Fruit fly (Drosophila melanogaster) whole organism, embryonic: ENCODE results near the gene Glut1.

Source experiments
- BtbVII ChIP-seq: fragments of 200-800 bp; sonication (Bioruptor generic); optimal IDR thresholded peaks from 3 replicates; lab custom pipeline; 2017; ENCODE audit warnings: missing biosample characterization, mild to moderate bottlenecking, missing genetic modification characterization
- CG10267 ChIP-seq: fragments of 200-800 bp; sonication (Bioruptor generic); optimal IDR thresholded peaks from 2 replicates; lab custom pipeline; 2018; ENCODE audit warnings: missing biosample characterization, mild to moderate bottlenecking, missing genetic modification characterization, moderate library complexity
- CG10979 ChIP-seq: fragments of 200-800 bp; sonication (Bioruptor generic); optimal IDR thresholded peaks from 2 replicates; lab custom pipeline; 2018; ENCODE audit warnings: missing biosample characterization, mild to moderate bottlenecking, missing genetic modification characterization, moderate library complexity
- CG11456 ChIP-seq: fragments of 200-800 bp; sonication (Bioruptor generic); IDR thresholded peaks from 3 replicates; pipeline ENCODE4 v1.3.6; 2022; ENCODE audit warnings: missing biosample characterization, missing genetic modification characterization
- CG11504 ChIP-seq: fragments of 200-800 bp; sonication (Bioruptor generic); optimal IDR thresholded peaks from 3 replicates; lab custom pipeline; 2019; ENCODE audit warnings: missing biosample characterization, mild to moderate bottlenecking, missing genetic modification characterization, moderate library complexity
- CG12155 ChIP-seq: fragments of 200-800 bp; sonication (Bioruptor generic); optimal IDR thresholded peaks from 3 replicates; lab custom pipeline; 2016; ENCODE audit warnings: missing biosample characterization, missing genetic modification characterization
- CG12299 ChIP-seq: fragments of 200-800 bp; sonication (Bioruptor generic); optimal IDR thresholded peaks from 2 replicates; lab custom pipeline; 2018; ENCODE audit warnings: missing biosample characterization, mild to moderate bottlenecking, missing genetic modification characterization
- CG14014 ChIP-seq: fragments of 200-800 bp; sonication (Bioruptor generic); IDR thresholded peaks from 2 replicates; pipeline ENCODE4 v1.3.6; 2022; ENCODE audit warnings: missing biosample characterization, missing genetic modification characterization
- CG1603 ChIP-seq: fragments of 200-800 bp; sonication (Bioruptor generic); optimal IDR thresholded peaks from 2 replicates; lab custom pipeline; 2019; ENCODE audit warnings: missing biosample characterization, mild to moderate bottlenecking, missing genetic modification characterization, moderate library complexity
- CG16779 ChIP-seq: fragments of 200-800 bp; sonication (Bioruptor generic); IDR thresholded peaks from 2 replicates; pipeline ENCODE4 v1.3.6; 2022; ENCODE audit warnings: missing biosample characterization, missing genetic modification characterization
- CG17359 ChIP-seq: fragments of 200-800 bp; sonication (Bioruptor generic); optimal IDR thresholded peaks from 3 replicates; lab custom pipeline; 2018; ENCODE audit warnings: missing biosample characterization, mild to moderate bottlenecking, missing genetic modification characterization, moderate library complexity
- CG17385 ChIP-seq: fragments of 200-800 bp; sonication (Bioruptor generic); optimal IDR thresholded peaks from 3 replicates; lab custom pipeline; 2018; ENCODE audit warnings: missing biosample characterization, mild to moderate bottlenecking, missing genetic modification characterization
- CG18599 ChIP-seq: fragments of 200-800 bp; sonication (Bioruptor generic); optimal IDR thresholded peaks from 3 replicates; lab custom pipeline; 2017; ENCODE audit warnings: missing biosample characterization, missing genetic modification characterization, mild to moderate bottlenecking, moderate library complexity, missing genetic modification reagents
- CG2120 ChIP-seq: fragments of 200-800 bp; sonication (Bioruptor generic); optimal IDR thresholded peaks from 3 replicates; lab custom pipeline; 2016; ENCODE audit warnings: missing biosample characterization, missing genetic modification characterization
- CG30431 ChIP-seq: fragments of 200-800 bp; sonication (Bioruptor generic); optimal IDR thresholded peaks from 2 replicates; lab custom pipeline; 2017; ENCODE audit warnings: missing biosample characterization, missing genetic modification characterization
- CG3407 ChIP-seq: fragments of 200-800 bp; sonication (Bioruptor generic); optimal IDR thresholded peaks from 2 replicates; lab custom pipeline; 2018; ENCODE audit warnings: missing biosample characterization, mild to moderate bottlenecking, missing genetic modification characterization
- CG34422 ChIP-seq: fragments of 200-800 bp; sonication (Bioruptor generic); IDR thresholded peaks from 3 replicates; pipeline ENCODE4 v1.3.6; 2022; ENCODE audit warnings: missing biosample characterization, missing genetic modification characterization
- CG3847 ChIP-seq: fragments of 200-800 bp; sonication (Bioruptor generic); IDR thresholded peaks from 2 replicates; pipeline ENCODE4 v1.3.6; 2022; ENCODE audit warnings: missing biosample characterization, missing genetic modification characterization
- CG7271 ChIP-seq: fragments of 200-800 bp; sonication (Bioruptor generic); optimal IDR thresholded peaks from 2 replicates; lab custom pipeline; 2018; ENCODE audit warnings: missing biosample characterization, mild to moderate bottlenecking, missing genetic modification characterization, moderate library complexity
- CG7928 ChIP-seq: fragments of 200-800 bp; sonication (Bioruptor generic); optimal IDR thresholded peaks from 2 replicates; lab custom pipeline; 2017; ENCODE audit warnings: missing biosample characterization, mild to moderate bottlenecking, missing genetic modification characterization
- CTCF ChIP-seq: fragments of 200-800 bp; sonication (Bioruptor generic); optimal IDR thresholded peaks from 2 replicates; lab custom pipeline; 2017; ENCODE audit warnings: missing biosample characterization, mild to moderate bottlenecking, missing genetic modification characterization, moderate library complexity
- Camta ChIP-seq: fragments of 200-800 bp; sonication (Bioruptor generic); optimal IDR thresholded peaks from 2 replicates; lab custom pipeline; 2016; ENCODE audit warnings: missing biosample characterization, missing genetic modification characterization
- CrebB ChIP-seq: fragments of 200-800 bp; sonication (Bioruptor generic); optimal IDR thresholded peaks from 3 replicates; lab custom pipeline; 2018; ENCODE audit warnings: missing biosample characterization, mild to moderate bottlenecking, missing genetic modification characterization
- Dad ChIP-seq: fragments of 200-800 bp; sonication (Bioruptor generic); optimal IDR thresholded peaks from 3 replicates; lab custom pipeline; 2016; ENCODE audit warnings: missing biosample characterization, missing genetic modification characterization
- Dip3 ChIP-seq: fragments of 200-800 bp; sonication (Bioruptor generic); optimal IDR thresholded peaks from 3 replicates; lab custom pipeline; 2016; ENCODE audit warnings: missing biosample characterization, missing genetic modification characterization
- Doc2 ChIP-seq: fragments of 200-800 bp; sonication (Bioruptor generic); IDR thresholded peaks from 2 replicates; pipeline ENCODE4 v1.3.6; 2022; ENCODE audit warnings: missing biosample characterization, missing genetic modification characterization
- Drgx ChIP-seq: fragments of 200-800 bp; sonication (Bioruptor generic); IDR thresholded peaks from 2 replicates; pipeline ENCODE4 v1.3.6; 2022; ENCODE audit warnings: missing biosample characterization, missing genetic modification characterization
- Hmr ChIP-seq: fragments of 200-800 bp; sonication (Bioruptor generic); optimal IDR thresholded peaks from 3 replicates; lab custom pipeline; 2017; ENCODE audit warnings: mild to moderate bottlenecking, missing biosample characterization, missing genetic modification reagents, missing genetic modification characterization
- Hr51 ChIP-seq, 2 experiments: fragments of 200-800 bp; sonication (Bioruptor generic); optimal IDR thresholded peaks; 2 replicates in 1 of 2; 3 replicates in 1 of 2; lab custom pipeline; 2016 to 2018; ENCODE audit warnings: missing biosample characterization in 2 of 2, missing genetic modification characterization in 2 of 2, mild to moderate bottlenecking in 1 of 2, moderate library complexity in 1 of 2
- Kr ChIP-seq: fragments of 200-800 bp; sonication (Bioruptor generic); optimal IDR thresholded peaks from 2 replicates; lab custom pipeline; 2017; ENCODE audit warnings: missing biosample characterization, mild to moderate bottlenecking, missing genetic modification characterization
- Lim3 ChIP-seq: fragments of 200-800 bp; sonication (Bioruptor generic); IDR thresholded peaks from 2 replicates; pipeline ENCODE4 v1.3.6; 2022; ENCODE audit warnings: missing biosample characterization, missing genetic modification characterization
- NfI ChIP-seq: fragments of 200-800 bp; sonication (Bioruptor generic); optimal IDR thresholded peaks from 3 replicates; lab custom pipeline; 2018; ENCODE audit warnings: missing biosample characterization, mild to moderate bottlenecking, missing genetic modification characterization, moderate library complexity
- Opbp ChIP-seq: fragments of 200-800 bp; sonication (Bioruptor generic); IDR thresholded peaks from 3 replicates; pipeline ENCODE4 v1.3.6; 2022; ENCODE audit warnings: missing biosample characterization, missing genetic modification characterization; ENCODE audit not compliant: partially characterized antibody
- Rfx ChIP-seq: fragments of 200-800 bp; sonication (Bioruptor generic); IDR thresholded peaks from 2 replicates; pipeline ENCODE4 v1.3.6; 2022; ENCODE audit warnings: missing biosample characterization, missing genetic modification characterization
- Ssrp ChIP-seq: fragments of 200-800 bp; sonication (Bioruptor generic); optimal IDR thresholded peaks from 2 replicates; lab custom pipeline; 2018; ENCODE audit warnings: missing biosample characterization, mild to moderate bottlenecking, missing genetic modification characterization, moderate library complexity
- bigmax ChIP-seq: fragments of 200-800 bp; sonication (Bioruptor generic); optimal IDR thresholded peaks from 2 replicates; lab custom pipeline; 2018; ENCODE audit warnings: missing biosample characterization, mild to moderate bottlenecking, missing genetic modification characterization
- cwo ChIP-seq: fragments of 200-800 bp; sonication (Bioruptor generic); optimal IDR thresholded peaks from 3 replicates; lab custom pipeline; 2017; ENCODE audit warnings: missing biosample characterization, missing genetic modification characterization, mild to moderate bottlenecking, moderate library complexity, missing genetic modification reagents
- ewg ChIP-seq: fragments of 200-800 bp; sonication (Bioruptor generic); optimal IDR thresholded peaks from 3 replicates; lab custom pipeline; 2017; ENCODE audit warnings: mild to moderate bottlenecking, missing biosample characterization, missing genetic modification reagents, missing genetic modification characterization
- eyg ChIP-seq: fragments of 200-800 bp; sonication (Bioruptor generic); optimal IDR thresholded peaks from 3 replicates; lab custom pipeline; 2016; ENCODE audit warnings: missing biosample characterization, missing genetic modification characterization
- fd96Cb ChIP-seq: fragments of 200-800 bp; sonication (Bioruptor generic); optimal IDR thresholded peaks from 2 replicates; lab custom pipeline; 2018; ENCODE audit warnings: missing biosample characterization, mild to moderate bottlenecking, missing genetic modification characterization, moderate library complexity
- fru ChIP-seq: fragments of >200 bp; optimal IDR thresholded peaks from 2 replicates; lab custom pipeline; 2017
- ham ChIP-seq: fragments of 200-800 bp; sonication (Bioruptor generic); IDR thresholded peaks from 2 replicates; pipeline ENCODE4 v1.3.6; 2022; ENCODE audit warnings: missing biosample characterization, missing genetic modification characterization
- hkb ChIP-seq, 2 experiments: fragments of 200-800 bp in 1 of 2; fragments of >200 bp in 1 of 2; sonication (Bioruptor generic) in 1 of 2; IDR thresholded peaks in 1 of 2; optimal IDR thresholded peaks in 1 of 2; 2 replicates each; pipeline versions ENCODE4 v1.3.6 to Lab custom; 2017 to 2022; ENCODE audit warnings: missing biosample characterization in 1 of 2, missing genetic modification characterization in 1 of 2
- maf-S ChIP-seq: fragments of 200-800 bp; sonication (Bioruptor generic); optimal IDR thresholded peaks from 2 replicates; lab custom pipeline; 2016; ENCODE audit warnings: missing biosample characterization, missing genetic modification characterization
- onecut ChIP-seq: fragments of 200-800 bp; sonication (Bioruptor generic); IDR thresholded peaks from 2 replicates; pipeline ENCODE4 v1.3.6; 2022; ENCODE audit warnings: missing biosample characterization, missing genetic modification characterization
- prd ChIP-seq, 3 experiments: fragments of >200 bp in 2 of 3; fragments of 200-800 bp in 1 of 3; sonication (Bioruptor generic) in 1 of 3; optimal IDR thresholded peaks in 2 of 3; IDR thresholded peaks in 1 of 3; 2 replicates in 2 of 3; 3 replicates in 1 of 3; pipeline versions ENCODE4 v1.3.6 to Lab custom; 2017 to 2022; ENCODE audit warnings: missing biosample characterization in 1 of 3, missing genetic modification characterization in 1 of 3
- row ChIP-seq: fragments of 200-800 bp; sonication (Bioruptor generic); IDR thresholded peaks from 3 replicates; pipeline ENCODE4 v1.3.6; 2022; ENCODE audit warnings: missing biosample characterization, missing genetic modification characterization
- sens ChIP-seq: fragments of 200-800 bp; sonication (Bioruptor generic); peaks from one replicate; lab custom pipeline; 2016; ENCODE audit warnings: missing biosample characterization, missing genetic modification characterization
- trem ChIP-seq: fragments of 200-800 bp; optimal IDR thresholded peaks from 3 replicates; lab custom pipeline; 2019; ENCODE audit warnings: missing biosample characterization, mild to moderate bottlenecking, missing genetic modification characterization, moderate library complexity
- tx ChIP-seq: fragments of 200-800 bp; sonication (Bioruptor generic); optimal IDR thresholded peaks from 2 replicates; lab custom pipeline; 2016; ENCODE audit warnings: missing biosample characterization, missing genetic modification characterization
- zfh1 ChIP-seq: fragments of 200-800 bp; sonication (Bioruptor generic); IDR thresholded peaks from 3 replicates; pipeline ENCODE4 v1.3.6; 2022; ENCODE audit warnings: missing biosample characterization, missing genetic modification characterization

The Glut1 gene

DNA sequence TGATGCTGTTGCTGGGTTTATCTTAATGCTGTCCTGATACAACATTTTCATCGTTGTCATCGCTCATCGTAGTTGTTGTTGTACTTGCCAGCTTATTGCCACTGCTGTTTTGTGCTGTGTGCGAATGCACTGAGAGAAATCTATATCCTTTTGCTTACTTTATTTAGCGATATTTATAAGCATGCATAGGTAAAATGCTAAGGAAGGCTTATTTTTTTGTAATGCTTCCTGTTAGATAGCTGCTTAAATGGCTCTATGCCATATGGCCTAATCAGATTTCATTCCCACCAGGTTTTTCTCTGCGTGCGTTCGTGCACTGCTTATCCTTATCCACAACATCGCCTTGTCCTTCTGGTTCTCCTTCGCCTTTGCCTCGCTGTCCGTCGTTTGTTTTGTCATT lies 38.3 kb downstream of the Glut1 start (continued):
- TF ChIP-seq CG18599 = peak; percentile 13
- no peak for TF ChIP-seq Drgx (GFP tag; lab: Robert Waterston, UW)
- peak; percentile 14 for TF ChIP-seq Hmr (GFP tag; lab: Kevin White, UChicago)
- no peak for TF ChIP-seq Dip3 (GFP tag; lab: Kevin White, UChicago)
- TF ChIP-seq fd96Cb (tag; lab: Kevin White, UChicago) = no peak
- TF ChIP-seq onecut = no peak
- TF ChIP-seq Hr51 (GFP tag; optimal IDR thresholded peaks at IDR 0.05; lab: Kevin White, UChicago) = peak in 1 of 2 experiments; percentile 34
- no peak for TF ChIP-seq CG12155 (GFP tag; lab: Kevin White, UChicago)
- TF ChIP-seq CG12299 (tag; lab: Kevin White, UChicago) = no peak
- no peak for TF ChIP-seq maf-S (GFP tag; lab: Kevin White, UChicago)
- TF ChIP-seq Opbp (GFP tag; lab: Robert Waterston, UW) = no peak
- peak; percentile 61; the same call in 1 of the 2 replicates for TF ChIP-seq Rfx (GFP tag; lab: Robert Waterston, UW)
- TF ChIP-seq CG14014 (GFP tag; lab: Robert Waterston, UW) = peak; percentile 34; the same call in 1 of the 2 replicates
- peak; percentile 38; the same call in 1 of the 3 replicates for TF ChIP-seq CG11456 (GFP tag; lab: Robert Waterston, UW)
- no peak for TF ChIP-seq CG34422 (GFP tag; lab: Robert Waterston, UW)
- TF ChIP-seq CG3407 = no peak
- no peak for TF ChIP-seq Kr (GFP tag; lab: Kevin White, UChicago)
- no peak for TF ChIP-seq NfI (GFP tag; lab: Kevin White, UChicago)
- no peak for TF ChIP-seq zfh1
- no peak for TF ChIP-seq CG1603 (tag; lab: Kevin White, UChicago)
- TF ChIP-seq CG7271 (tag; lab: Kevin White, UChicago) = no peak
- no peak for TF ChIP-seq fru (lab: Kevin White, UChicago)
- no peak for TF ChIP-seq hkb (optimal IDR thresholded peaks at IDR 0.05; lab: Kevin White, UChicago)
- no peak for TF ChIP-seq hkb (GFP tag; IDR thresholded peaks at IDR 0.05; lab: Robert Waterston, UW)
- TF ChIP-seq CG10267 (tag; lab: Kevin White, UChicago) = no peak
- no peak; the same call in 1 of the 2 replicates for TF ChIP-seq CG3847
- TF ChIP-seq row (GFP tag; lab: Robert Waterston, UW) = peak; percentile 62
- TF ChIP-seq Dad (GFP tag; lab: Kevin White, UChicago) = no peak
- TF ChIP-seq CG30431 = no peak
- TF ChIP-seq CG17359 = no peak
- no peak for TF ChIP-seq Ssrp (tag; lab: Kevin White, UChicago)
- no peak for TF ChIP-seq CG10979 (tag; lab: Kevin White, UChicago)
- no peak for TF ChIP-seq CrebB (tag; lab: Kevin White, UChicago)
- TF ChIP-seq eyg (GFP tag; lab: Kevin White, UChicago) = no peak
- no peak for TF ChIP-seq ewg (GFP tag; lab: Kevin White, UChicago)
- no peak for TF ChIP-seq Camta (GFP tag; lab: Kevin White, UChicago)
- TF ChIP-seq sens (GFP tag; lab: Kevin White, UChicago) = peak; percentile 18
- no peak for TF ChIP-seq CTCF (GFP tag; lab: Kevin White, UChicago)
- no peak for TF ChIP-seq CG16779
- TF ChIP-seq Doc2 (GFP tag; lab: Robert Waterston, UW) = 0 out of 2 replicates have a peak, but pooled peaks have one; percentile 21
- TF ChIP-seq prd (optimal IDR thresholded peaks at IDR 0.05; lab: Kevin White, UChicago) = no peak
- TF ChIP-seq prd (GFP tag; IDR thresholded peaks at IDR 0.05; lab: Robert Waterston, UW) = 0 out of 3 replicates have a peak, but pooled peaks have one; percentile 13
- no peak for TF ChIP-seq tx (GFP tag; lab: Kevin White, UChicago)
- no peak for TF ChIP-seq ham
- TF ChIP-seq CG2120 (GFP tag; lab: Kevin White, UChicago) = peak; percentile 59
- TF ChIP-seq cwo (GFP tag; lab: Kevin White, UChicago) = no peak
- no peak for TF ChIP-seq Lim3 (GFP tag; lab: Robert Waterston, UW)
- no peak for TF ChIP-seq trem (tag; lab: Kevin White, UChicago)
- TF ChIP-seq BtbVII (GFP tag; lab: Kevin White, UChicago) = no peak
- no peak for TF ChIP-seq CG7928
- no peak for TF ChIP-seq bigmax (GFP tag; lab: Kevin White, UChicago)
- TF ChIP-seq CG11504 (tag; lab: Kevin White, UChicago) = no peak
- TF ChIP-seq CG17385 (GFP tag; lab: Kevin White, UChicago) = no peak
